Worm (Caenorhabditis elegans): ENCODE data around the gene F21C10.19.
A peak's percentile ranks its signal among the peaks of the same experiment; 100 is the strongest.

The F21C10.19 gene

ce11 chrV:9094976-9095375 lies 35.9 kb upstream of the F21C10.19 start:
- no peak for TF ChIP-seq flt-1 (GFP tag; IDR thresholded peaks at IDR 0.05)
- TF ChIP-seq T22C8.4 (GFP tag; IDR thresholded peaks at IDR 0.05): no peak
- no peak for TF ChIP-seq klf-2 (GFP tag; conservative IDR thresholded peaks at IDR 0.05)
- TF ChIP-seq ztf-23 (GFP tag; IDR thresholded peaks at IDR 0.05): no peak
- no peak for TF ChIP-seq med-1 (GFP tag; optimal IDR thresholded peaks at IDR 0.05; ENCODE audit: insufficient read depth)
- no peak for TF ChIP-seq ztf-29 (GFP tag; IDR thresholded peaks at IDR 0.05)
- no peak for TF ChIP-seq cog-1 (tag; optimal IDR thresholded peaks at IDR 0.05)
- no peak for TF ChIP-seq tab-1 (GFP tag; IDR thresholded peaks at IDR 0.05)
- no peak for TF ChIP-seq ref-1 (GFP tag; conservative IDR thresholded peaks at IDR 0.05)

- TF ChIP-seq T22C8.4 (GFP tag; IDR thresholded peaks at IDR 0.05) (no peak), flt-1 (GFP tag; IDR thresholded peaks at IDR 0.05) (0 out of 2 replicates have a peak, but pooled peaks have one; percentile 8), tab-1 (GFP tag; IDR thresholded peaks at IDR 0.05) (no peak), ztf-29 (GFP tag; IDR thresholded peaks at IDR 0.05) (no peak), klf-2 (GFP tag; conservative IDR thresholded peaks at IDR 0.05) (no peak), ref-1 (GFP tag; conservative IDR thresholded peaks at IDR 0.05) (no peak), cog-1 (tag; optimal IDR thresholded peaks at IDR 0.05) (peak; percentile 68), med-1 (GFP tag; optimal IDR thresholded peaks at IDR 0.05; ENCODE audit: insufficient read depth) (no peak), ztf-23 (GFP tag; IDR thresholded peaks at IDR 0.05) (no peak)
Observed at ce11 chrV:9095613-9096317, 35.1 kb upstream of the F21C10.19 start, which contains the start of gene F21C10.10. F21C10.10 (plus strand) TSS chrV:9096267.

- TF ChIP-seq ztf-29 (GFP tag; IDR thresholded peaks at IDR 0.05) (no peak), T22C8.4 (GFP tag; IDR thresholded peaks at IDR 0.05) (no peak), klf-2 (GFP tag; conservative IDR thresholded peaks at IDR 0.05) (no peak), med-1 (GFP tag; optimal IDR thresholded peaks at IDR 0.05; ENCODE audit: insufficient read depth) (no peak), ref-1 (GFP tag; conservative IDR thresholded peaks at IDR 0.05) (no peak), ztf-23 (GFP tag; IDR thresholded peaks at IDR 0.05) (no peak)
Observed at ce11 chrV:9096674-9097073, 34.2 kb upstream of the F21C10.19 start.

ce11 chrV:9097213-9097612 lies 33.7 kb upstream of the F21C10.19 start:
- TF ChIP-seq ref-1 (GFP tag; conservative IDR thresholded peaks at IDR 0.05) (no peak), klf-2 (GFP tag; conservative IDR thresholded peaks at IDR 0.05) (no peak)

ce11 chrV:9098280-9098973 lies 32.4 kb upstream of the F21C10.19 start, which contains the start of gene F21C10.9:
F21C10.9 (minus strand) TSS chrV:9098696.
- TF ChIP-seq tab-1 (GFP tag; IDR thresholded peaks at IDR 0.05) (no peak), cog-1 (tag; optimal IDR thresholded peaks at IDR 0.05) (no peak), klf-2 (GFP tag; conservative IDR thresholded peaks at IDR 0.05) (no peak), ztf-29 (GFP tag; IDR thresholded peaks at IDR 0.05) (no peak), ztf-23 (GFP tag; IDR thresholded peaks at IDR 0.05) (no peak), flt-1 (GFP tag; IDR thresholded peaks at IDR 0.05) (no peak), med-1 (GFP tag; optimal IDR thresholded peaks at IDR 0.05; ENCODE audit: insufficient read depth) (no peak), ref-1 (GFP tag; conservative IDR thresholded peaks at IDR 0.05) (no peak), T22C8.4 (GFP tag; IDR thresholded peaks at IDR 0.05) (no peak)

- TF ChIP-seq T22C8.4 (GFP tag; IDR thresholded peaks at IDR 0.05) (no peak), ztf-23 (GFP tag; IDR thresholded peaks at IDR 0.05) (no peak), ref-1 (GFP tag; conservative IDR thresholded peaks at IDR 0.05) (no peak), flt-1 (GFP tag; IDR thresholded peaks at IDR 0.05) (no peak), klf-2 (GFP tag; conservative IDR thresholded peaks at IDR 0.05) (no peak), cog-1 (tag; optimal IDR thresholded peaks at IDR 0.05) (no peak), tab-1 (GFP tag; IDR thresholded peaks at IDR 0.05) (no peak)
Observed at ce11 chrV:9101062-9101461, 29.8 kb upstream of the F21C10.19 start, which contains the start of gene frpr-6. frpr-6 (minus strand) TSS chrV:9101162.

- TF ChIP-seq cog-1 (tag; optimal IDR thresholded peaks at IDR 0.05) (no peak), flt-1 (GFP tag; IDR thresholded peaks at IDR 0.05) (no peak), tab-1 (GFP tag; IDR thresholded peaks at IDR 0.05) (no peak), ztf-23 (GFP tag; IDR thresholded peaks at IDR 0.05) (no peak), ref-1 (GFP tag; conservative IDR thresholded peaks at IDR 0.05) (no peak), T22C8.4 (GFP tag; IDR thresholded peaks at IDR 0.05) (no peak), ztf-29 (GFP tag; IDR thresholded peaks at IDR 0.05) (no peak), klf-2 (GFP tag; conservative IDR thresholded peaks at IDR 0.05) (no peak), med-1 (GFP tag; optimal IDR thresholded peaks at IDR 0.05; ENCODE audit: insufficient read depth) (no peak)
Observed at ce11 chrV:9108219-9108618, 22.6 kb upstream of the F21C10.19 start, which contains the start of gene F21C10.18. F21C10.18 (plus strand) TSS chrV:9108519.

- no peak for TF ChIP-seq ztf-23 (GFP tag; IDR thresholded peaks at IDR 0.05)
- no peak for TF ChIP-seq klf-2 (GFP tag; conservative IDR thresholded peaks at IDR 0.05)
- TF ChIP-seq flt-1 (GFP tag; IDR thresholded peaks at IDR 0.05): no peak
- no peak for TF ChIP-seq T22C8.4 (GFP tag; IDR thresholded peaks at IDR 0.05)
- TF ChIP-seq ztf-29 (GFP tag; IDR thresholded peaks at IDR 0.05): no peak
- no peak for TF ChIP-seq tab-1 (GFP tag; IDR thresholded peaks at IDR 0.05)
- TF ChIP-seq ref-1 (GFP tag; conservative IDR thresholded peaks at IDR 0.05): no peak
- TF ChIP-seq med-1 (GFP tag; optimal IDR thresholded peaks at IDR 0.05; ENCODE audit: insufficient read depth): no peak
- TF ChIP-seq cog-1 (tag; optimal IDR thresholded peaks at IDR 0.05): no peak
Observed at ce11 chrV:9109281-9109680, 21.6 kb upstream of the F21C10.19 start, which contains the start of gene pqn-31. pqn-31 (plus strand) TSS chrV:9109581.

- TF ChIP-seq cog-1 (tag; optimal IDR thresholded peaks at IDR 0.05): no peak
- TF ChIP-seq ztf-29 (GFP tag; IDR thresholded peaks at IDR 0.05): no peak
- no peak for TF ChIP-seq tab-1 (GFP tag; IDR thresholded peaks at IDR 0.05)
- TF ChIP-seq flt-1 (GFP tag; IDR thresholded peaks at IDR 0.05): no peak
- TF ChIP-seq ref-1 (GFP tag; conservative IDR thresholded peaks at IDR 0.05): no peak
- no peak for TF ChIP-seq klf-2 (GFP tag; conservative IDR thresholded peaks at IDR 0.05)
- TF ChIP-seq ztf-23 (GFP tag; IDR thresholded peaks at IDR 0.05): no peak
- TF ChIP-seq med-1 (GFP tag; optimal IDR thresholded peaks at IDR 0.05; ENCODE audit: insufficient read depth): no peak
- TF ChIP-seq T22C8.4 (GFP tag; IDR thresholded peaks at IDR 0.05): no peak
Observed at ce11 chrV:9111957-9112356, 18.9 kb upstream of the F21C10.19 start.

All from whole organism, midembryonic.